Worm (Caenorhabditis elegans) whole organism, mixed stage, embryonic: ENCODE results near the gene polh-1.

ENCODE experiments used
- M03D4.4 ChIP-seq: sonication (generic microtip); optimal IDR thresholded peaks from 2 replicates; lab custom pipeline; 2017; ENCODE audit warnings: mild to moderate bottlenecking, missing genetic modification characterization, missing compliant biosample characterization
- bed-3 ChIP-seq: fragments of 200-800 bp; sonication (Bioruptor generic); optimal IDR thresholded peaks from 3 replicates; lab custom pipeline; 2018; ENCODE audit warnings: mild to moderate bottlenecking, missing genetic modification characterization, moderate library complexity, missing compliant biosample characterization
- ceh-39 ChIP-seq: fragments of 150-350 bp; optimal IDR thresholded peaks from 2 replicates; lab custom pipeline; 2014; ENCODE audit warnings: missing biosample characterization, missing genetic modification characterization
- ceh-43 ChIP-seq: fragments of 200-800 bp; sonication (Bioruptor generic); optimal IDR thresholded peaks from 2 replicates; lab custom pipeline; 2018; ENCODE audit warnings: mild to moderate bottlenecking, missing genetic modification characterization, moderate library complexity, missing compliant biosample characterization
- ceh-83 ChIP-seq: fragments of 200-800 bp; sonication (Bioruptor generic); optimal IDR thresholded peaks from 2 replicates; lab custom pipeline; 2018; ENCODE audit warnings: mild to moderate bottlenecking, missing genetic modification characterization, missing compliant biosample characterization
- ces-1 ChIP-seq: fragments of 150-350 bp; optimal IDR thresholded peaks from 2 replicates; lab custom pipeline; 2014; ENCODE audit warnings: missing biosample characterization, missing genetic modification reagents, missing genetic modification characterization
- cnd-1 ChIP-seq: fragments of 200-800 bp; sonication (Bioruptor generic); optimal IDR thresholded peaks from 2 replicates; lab custom pipeline; 2018; ENCODE audit warnings: mild to moderate bottlenecking, missing genetic modification characterization, missing compliant biosample characterization
- drap-1 ChIP-seq: fragments of 200-800 bp; sonication (Bioruptor generic); optimal IDR thresholded peaks from 3 replicates; lab custom pipeline; 2018; ENCODE audit warnings: mild to moderate bottlenecking, missing genetic modification characterization, missing compliant biosample characterization
- elt-1 ChIP-seq: sonication (generic microtip); optimal IDR thresholded peaks from 2 replicates; lab custom pipeline; 2017; ENCODE audit warnings: missing genetic modification characterization, mild to moderate bottlenecking, missing compliant biosample characterization, antibody characterized with exemption, moderate library complexity, borderline replicate concordance; ENCODE audit not compliant: insufficient read depth
- elt-3 ChIP-seq: fragments of 150-350 bp; optimal IDR thresholded peaks from 2 replicates; lab custom pipeline; 2014; ENCODE audit warnings: missing biosample characterization, missing genetic modification characterization
- ham-2 ChIP-seq: fragments of 200-800 bp; sonication (Bioruptor generic); optimal IDR thresholded peaks from 2 replicates; lab custom pipeline; 2018; ENCODE audit warnings: mild to moderate bottlenecking, missing genetic modification characterization, missing compliant biosample characterization
- hlh-1 ChIP-seq: fragments of 150-350 bp; optimal IDR thresholded peaks from 2 replicates; lab custom pipeline; 2014; ENCODE audit warnings: missing biosample characterization, missing genetic modification reagents, missing genetic modification characterization
- lin-13 ChIP-seq: fragments of 150-350 bp; optimal IDR thresholded peaks from 2 replicates; lab custom pipeline; 2014; ENCODE audit warnings: missing biosample characterization, missing genetic modification characterization
- lin-32 ChIP-seq: fragments of 200-800 bp; sonication (Bioruptor generic); optimal IDR thresholded peaks from 2 replicates; lab custom pipeline; 2018; ENCODE audit warnings: mild to moderate bottlenecking, missing genetic modification characterization, missing compliant biosample characterization
- lsy-2 ChIP-seq: fragments of 150-350 bp; optimal IDR thresholded peaks from 2 replicates; lab custom pipeline; 2014; ENCODE audit warnings: missing biosample characterization, missing genetic modification characterization
- mab-5 ChIP-seq: fragments of 150-350 bp; optimal IDR thresholded peaks from 2 replicates; lab custom pipeline; 2014; ENCODE audit warnings: missing biosample characterization, missing genetic modification characterization
- mep-1 ChIP-seq: fragments of 150-350 bp; optimal IDR thresholded peaks from 2 replicates; lab custom pipeline; 2017; ENCODE audit warnings: missing biosample characterization, missing genetic modification reagents, missing genetic modification characterization, inconsistent platforms
- mls-2 ChIP-seq: sonication (generic microtip); optimal IDR thresholded peaks from 2 replicates; lab custom pipeline; 2016; ENCODE audit warnings: mild to moderate bottlenecking, missing genetic modification characterization, moderate library complexity, missing compliant biosample characterization
- nhr-12 ChIP-seq: fragments of 150-350 bp; optimal IDR thresholded peaks from 2 replicates; lab custom pipeline; 2014; ENCODE audit warnings: missing biosample characterization, missing genetic modification characterization
- nhr-2 ChIP-seq: fragments of 150-350 bp; optimal IDR thresholded peaks from 2 replicates; lab custom pipeline; 2014; ENCODE audit warnings: missing biosample characterization, missing genetic modification characterization
- nhr-237 ChIP-seq: fragments of 150-350 bp; optimal IDR thresholded peaks from 2 replicates; lab custom pipeline; 2014; ENCODE audit warnings: missing biosample characterization, missing genetic modification characterization
- nhr-28 ChIP-seq: fragments of 150-350 bp; optimal IDR thresholded peaks from 2 replicates; lab custom pipeline; 2014; ENCODE audit warnings: missing biosample characterization, missing genetic modification characterization
- nhr-76 ChIP-seq: sonication (generic microtip); optimal IDR thresholded peaks from 2 replicates; lab custom pipeline; 2017; ENCODE audit warnings: missing biosample characterization, missing genetic modification characterization
- pha-4 ChIP-seq: fragments of 150-350 bp; optimal IDR thresholded peaks from 2 replicates; lab custom pipeline; 2018; ENCODE audit warnings: missing biosample characterization, missing genetic modification reagents, missing genetic modification characterization
- sem-2 ChIP-seq: fragments of 200-800 bp; sonication (Bioruptor generic); optimal IDR thresholded peaks from 2 replicates; lab custom pipeline; 2018; ENCODE audit warnings: mild to moderate bottlenecking, missing genetic modification characterization, missing compliant biosample characterization
- snpc-4 ChIP-seq: fragments of 150-350 bp; optimal IDR thresholded peaks from 2 replicates; lab custom pipeline; 2014; ENCODE audit warnings: missing biosample characterization, missing genetic modification characterization
- sptf-1 ChIP-seq: sonication (generic microtip); optimal IDR thresholded peaks from 2 replicates; lab custom pipeline; 2017; ENCODE audit warnings: mild to moderate bottlenecking, missing genetic modification characterization, moderate library complexity, missing compliant biosample characterization
- tbx-8 ChIP-seq: fragments of 200-800 bp; sonication (Bioruptor generic); optimal IDR thresholded peaks from 2 replicates; lab custom pipeline; 2018; ENCODE audit warnings: mild to moderate bottlenecking, missing genetic modification characterization, moderate library complexity, missing compliant biosample characterization
- unc-120 ChIP-seq: sonication (generic microtip); optimal IDR thresholded peaks from 2 replicates; lab custom pipeline; 2017; ENCODE audit warnings: missing genetic modification characterization, missing compliant biosample characterization; ENCODE audit not compliant: poor library complexity, severe bottlenecking
- unc-39 ChIP-seq: fragments of 150-350 bp; optimal IDR thresholded peaks from 2 replicates; lab custom pipeline; 2014; ENCODE audit warnings: missing biosample characterization, missing genetic modification characterization
- unc-62 ChIP-seq: fragments of 150-350 bp; optimal IDR thresholded peaks from 2 replicates; lab custom pipeline; 2014; ENCODE audit warnings: missing biosample characterization, missing genetic modification reagents, missing genetic modification characterization
- zip-8 ChIP-seq: fragments of 150-350 bp; optimal IDR thresholded peaks from 2 replicates; lab custom pipeline; 2014; ENCODE audit warnings: missing biosample characterization, missing genetic modification characterization
- ztf-11 ChIP-seq: fragments of 150-350 bp; optimal IDR thresholded peaks from 2 replicates; lab custom pipeline; 2014; ENCODE audit warnings: missing biosample characterization, missing genetic modification characterization

Gene polh-1

ce11 chrIII:1951388-1951787 lies 1.3 kb upstream of the polh-1 start, which contains the start of gene F53A3.7:
Gene F53A3.7, plus strand, starts transcription at chrIII:1951526.
- TF ChIP-seq nhr-2 (tag; lab: Kevin White, UChicago): no peak
- TF ChIP-seq nhr-237 (tag; lab: Kevin White, UChicago): no peak
- TF ChIP-seq mls-2 (tag; lab: Kevin White, UChicago): no peak
- no peak for TF ChIP-seq nhr-76 (tag; lab: Kevin White, UChicago)
- TF ChIP-seq M03D4.4 (tag; lab: Kevin White, UChicago): no peak
- TF ChIP-seq sem-2 (GFP tag; lab: Kevin White, UChicago): no peak
- no peak for TF ChIP-seq mab-5
- TF ChIP-seq nhr-12: no peak
- no peak for TF ChIP-seq nhr-28 (tag; lab: Kevin White, UChicago)
- TF ChIP-seq elt-1: no peak
- TF ChIP-seq unc-62 (GFP tag; lab: Kevin White, UChicago): no peak
- TF ChIP-seq ztf-11: no peak
- TF ChIP-seq ces-1 (GFP tag; lab: Kevin White, UChicago): no peak
- no peak for TF ChIP-seq drap-1 (GFP tag; lab: Kevin White, UChicago)
- TF ChIP-seq lin-13 (tag; lab: Kevin White, UChicago): no peak
- no peak for TF ChIP-seq snpc-4 (tag; lab: Kevin White, UChicago)
- TF ChIP-seq pha-4 (tag; lab: Kevin White, UChicago): no peak
- TF ChIP-seq hlh-1 (tag; lab: Kevin White, UChicago): no peak
- TF ChIP-seq ceh-83: no peak

- no peak for TF ChIP-seq cnd-1 (tag; lab: Kevin White, UChicago)
- TF ChIP-seq elt-1: no peak
- TF ChIP-seq mab-5: no peak
- TF ChIP-seq tbx-8 (GFP tag; lab: Kevin White, UChicago): no peak
- no peak for TF ChIP-seq ham-2 (GFP tag; lab: Kevin White, UChicago)
- TF ChIP-seq zip-8 (tag; lab: Kevin White, UChicago): no peak
- TF ChIP-seq ceh-39 (tag; lab: Kevin White, UChicago): no peak
- TF ChIP-seq lsy-2: no peak
- TF ChIP-seq nhr-28 (tag; lab: Kevin White, UChicago): no peak
- TF ChIP-seq sem-2 (GFP tag; lab: Kevin White, UChicago): no peak
- TF ChIP-seq ceh-43 (GFP tag; lab: Kevin White, UChicago): no peak
- TF ChIP-seq unc-120 (tag; lab: Kevin White, UChicago): no peak
- no peak for TF ChIP-seq elt-3 (tag; lab: Kevin White, UChicago)
- TF ChIP-seq unc-62 (GFP tag; lab: Kevin White, UChicago): no peak
- TF ChIP-seq pha-4 (tag; lab: Kevin White, UChicago): no peak
- TF ChIP-seq drap-1 (GFP tag; lab: Kevin White, UChicago): no peak
- TF ChIP-seq, all 35 proteins: peak for 0
Observed at ce11 chrIII:1949362-1949761, 707 bp downstream of the polh-1 start.

- TF ChIP-seq nhr-28 (tag; lab: Kevin White, UChicago) (no peak), ces-1 (GFP tag; lab: Kevin White, UChicago) (no peak), hlh-1 (tag; lab: Kevin White, UChicago) (no peak), elt-1 (no peak), snpc-4 (tag; lab: Kevin White, UChicago) (no peak), zip-8 (tag; lab: Kevin White, UChicago) (no peak), lin-32 (no peak), drap-1 (GFP tag; lab: Kevin White, UChicago) (no peak)
- TF ChIP-seq, all 35 proteins: peak for 0
Observed at ce11 chrIII:1947851-1948250, 2.2 kb downstream of the polh-1 start.

ce11 chrIII:1943488-1943887 lies 6.6 kb downstream of the polh-1 start, which contains the start of gene F53A3.1:
Gene F53A3.1, minus strand, starts transcription at chrIII:1943637.
- TF ChIP-seq sptf-1 (tag; lab: Kevin White, UChicago): no peak
- TF ChIP-seq pha-4 (tag; lab: Kevin White, UChicago): no peak
- no peak for TF ChIP-seq bed-3 (GFP tag; lab: Kevin White, UChicago)
- TF ChIP-seq zip-8 (tag; lab: Kevin White, UChicago): no peak
- TF ChIP-seq sem-2 (GFP tag; lab: Kevin White, UChicago): no peak
- no peak for TF ChIP-seq mep-1 (tag; lab: Kevin White, UChicago)
- peak; percentile 53 for TF ChIP-seq unc-120 (tag; lab: Kevin White, UChicago)
- TF ChIP-seq hlh-1 (tag; lab: Kevin White, UChicago): peak; percentile 65
- no peak for TF ChIP-seq ham-2 (GFP tag; lab: Kevin White, UChicago)
- TF ChIP-seq ces-1 (GFP tag; lab: Kevin White, UChicago): no peak
- TF ChIP-seq unc-39: no peak
- TF ChIP-seq lin-32: no peak
